Worm (Caenorhabditis elegans) whole organism, young adult: ENCODE results near the gene T05H4.15.

ENCODE experiments used
- B0261.1 ChIP-seq: sonication (generic microtip); optimal IDR thresholded peaks from 2 replicates; lab custom pipeline; 2016; ENCODE audit warnings: mild to moderate bottlenecking, missing genetic modification characterization, moderate library complexity, missing compliant biosample characterization
- B0336.3 ChIP-seq: fragments of 200-800 bp; sonication (Bioruptor generic); IDR thresholded peaks from 2 replicates; pipeline ENCODE4 v1.3.6; 2022; ENCODE audit warnings: missing genetic modification characterization, missing compliant biosample characterization
- C06A6.2 ChIP-seq: fragments of 200-800 bp; sonication (Bioruptor generic); conservative IDR thresholded peaks from 2 replicates; pipeline ENCODE4 v1.3.6; 2022; ENCODE audit warnings: missing genetic modification characterization, missing compliant biosample characterization
- F22D6.2 ChIP-seq: sonication (generic microtip); optimal IDR thresholded peaks from 2 replicates; lab custom pipeline; 2016; ENCODE audit warnings: mild to moderate bottlenecking, missing genetic modification characterization, missing compliant biosample characterization
- F23B12.7 ChIP-seq: sonication (generic microtip); optimal IDR thresholded peaks from 2 replicates; lab custom pipeline; 2017; ENCODE audit warnings: missing genetic modification characterization, mild to moderate bottlenecking, missing compliant biosample characterization, antibody characterized with exemption, moderate library complexity; ENCODE audit not compliant: insufficient read depth
- F33H1.4 ChIP-seq: fragments of 200-800 bp; sonication (Bioruptor generic); IDR thresholded peaks from 2 replicates; pipeline ENCODE4 v1.3.6; 2022; ENCODE audit warnings: missing genetic modification reagents, missing genetic modification characterization, missing compliant biosample characterization
- F37B4.10 ChIP-seq: fragments of 200-800 bp; sonication (Bioruptor generic); IDR thresholded peaks from 2 replicates; pipeline ENCODE4 v1.3.6; 2022; ENCODE audit warnings: missing genetic modification characterization, missing compliant biosample characterization
- F49E8.2 ChIP-seq: sonication (generic microtip); optimal IDR thresholded peaks from 3 replicates; lab custom pipeline; 2017; ENCODE audit warnings: missing genetic modification characterization, mild to moderate bottlenecking, missing compliant biosample characterization, antibody characterized with exemption, moderate library complexity; ENCODE audit not compliant: insufficient read depth
- Y67H2A.10 ChIP-seq: fragments of 200-800 bp; sonication (Bioruptor generic); conservative IDR thresholded peaks from 2 replicates; pipeline ENCODE4 v1.3.6; 2022; ENCODE audit warnings: missing genetic modification reagents, missing genetic modification characterization, missing compliant biosample characterization
- athp-1 ChIP-seq: sonication (generic microtip); optimal IDR thresholded peaks from 2 replicates; lab custom pipeline; 2017; ENCODE audit warnings: mild to moderate bottlenecking, missing genetic modification characterization, missing compliant biosample characterization
- ceh-100 ChIP-seq: fragments of 200-800 bp; sonication (Bioruptor generic); IDR thresholded peaks from 2 replicates; pipeline ENCODE4 v1.3.6; 2022; ENCODE audit warnings: missing genetic modification reagents, missing genetic modification characterization, missing compliant biosample characterization
- ceh-27 ChIP-seq: fragments of 200-800 bp; sonication (Bioruptor generic); optimal IDR thresholded peaks from 2 replicates; lab custom pipeline; 2018; ENCODE audit warnings: mild to moderate bottlenecking, missing genetic modification characterization, moderate library complexity, missing compliant biosample characterization
- ceh-58 ChIP-seq: fragments of 200-800 bp; sonication (Bioruptor generic); IDR thresholded peaks from 2 replicates; pipeline ENCODE4 v1.3.6; 2022; ENCODE audit warnings: missing genetic modification characterization, missing compliant biosample characterization
- ceh-79 ChIP-seq: sonication (generic microtip); optimal IDR thresholded peaks from 2 replicates; lab custom pipeline; 2017; ENCODE audit warnings: mild to moderate bottlenecking, missing genetic modification characterization, missing compliant biosample characterization
- die-1 ChIP-seq: sonication (generic microtip); optimal IDR thresholded peaks from 2 replicates; lab custom pipeline; 2016; ENCODE audit warnings: missing genotype, mild to moderate bottlenecking, missing genetic modification characterization, missing compliant biosample characterization
- dox-1 ChIP-seq: fragments of 200-800 bp; sonication (Bioruptor generic); IDR thresholded peaks from 2 replicates; pipeline ENCODE4 v1.3.6; 2022; ENCODE audit warnings: missing genetic modification reagents, missing genetic modification characterization, missing compliant biosample characterization
- dpff-1 ChIP-seq: sonication (generic microtip); optimal IDR thresholded peaks from 2 replicates; lab custom pipeline; 2017; ENCODE audit warnings: mild to moderate bottlenecking, missing genetic modification characterization, missing compliant biosample characterization
- efl-1 ChIP-seq: fragments of 150-350 bp; optimal IDR thresholded peaks from 2 replicates; lab custom pipeline; 2014; ENCODE audit warnings: missing biosample characterization, missing genetic modification reagents, missing genetic modification characterization
- egl-44 ChIP-seq: fragments of 200-800 bp; sonication (Bioruptor generic); IDR thresholded peaks from 2 replicates; pipeline ENCODE4 v1.3.6; 2022; ENCODE audit warnings: missing genetic modification reagents, missing genetic modification characterization, missing compliant biosample characterization
- egrh-3 ChIP-seq: fragments of 200-800 bp; sonication (Bioruptor generic); IDR thresholded peaks from 2 replicates; pipeline ENCODE4 v1.3.6; 2022; ENCODE audit warnings: missing genetic modification reagents, missing genetic modification characterization, missing compliant biosample characterization
- ekl-4 ChIP-seq: fragments of 200-800 bp; sonication (Bioruptor generic); IDR thresholded peaks from 2 replicates; pipeline ENCODE4 v1.3.6; 2022; ENCODE audit warnings: missing genetic modification reagents, missing genetic modification characterization, missing compliant biosample characterization
- fkh-3 ChIP-seq: sonication (generic microtip); optimal IDR thresholded peaks from 2 replicates; lab custom pipeline; 2016; ENCODE audit warnings: mild to moderate bottlenecking, missing genetic modification characterization, missing compliant biosample characterization
- hlh-12 ChIP-seq: sonication (generic microtip); optimal IDR thresholded peaks from 2 replicates; lab custom pipeline; 2016; ENCODE audit warnings: missing genetic modification characterization, missing compliant biosample characterization
- hmg-1.2 ChIP-seq: fragments of 200-800 bp; sonication (Bioruptor generic); IDR thresholded peaks from 2 replicates; pipeline ENCODE4 v1.3.6; 2022; ENCODE audit warnings: missing genetic modification reagents, missing genetic modification characterization, missing compliant biosample characterization
- hmg-20 ChIP-seq: fragments of 200-800 bp; sonication (Bioruptor generic); IDR thresholded peaks from 2 replicates; pipeline ENCODE4 v1.3.6; 2022; ENCODE audit warnings: missing genetic modification reagents, missing genetic modification characterization, missing compliant biosample characterization
- let-526 ChIP-seq: fragments of 200-800 bp; sonication (Bioruptor generic); IDR thresholded peaks from 2 replicates; pipeline ENCODE4 v1.3.6; 2022; ENCODE audit warnings: missing genetic modification reagents, missing genetic modification characterization, missing compliant biosample characterization
- lin-35 ChIP-seq, 3 experiments: fragments of 150-350 bp in 2 of 3; sonication (generic microtip) in 1 of 3; optimal IDR thresholded peaks; 2 replicates each; lab custom pipeline; 2014 to 2018; ENCODE audit warnings: missing biosample characterization in 3 of 3, missing genetic modification characterization in 3 of 3, missing genetic modification reagents in 3 of 3
- lsy-27 ChIP-seq: sonication (generic microtip); optimal IDR thresholded peaks from 2 replicates; lab custom pipeline; 2017; ENCODE audit warnings: missing genetic modification characterization, mild to moderate bottlenecking, missing compliant biosample characterization, antibody characterized with exemption, missing genotype, borderline replicate concordance; ENCODE audit not compliant: insufficient read depth
- madf-3 ChIP-seq: fragments of 200-800 bp; sonication (Bioruptor generic); IDR thresholded peaks from 2 replicates; pipeline ENCODE4 v1.3.6; 2022; ENCODE audit warnings: missing genetic modification reagents, missing genetic modification characterization, missing compliant biosample characterization
- madf-6 ChIP-seq: fragments of 200-800 bp; sonication (Bioruptor generic); IDR thresholded peaks from 2 replicates; pipeline ENCODE4 v1.3.6; 2022; ENCODE audit warnings: missing genetic modification reagents, missing genetic modification characterization, missing compliant biosample characterization
- madf-8 ChIP-seq: fragments of 200-800 bp; sonication (Bioruptor generic); conservative IDR thresholded peaks from 2 replicates; pipeline ENCODE4 v1.3.6; 2022; ENCODE audit warnings: missing genetic modification reagents, missing genetic modification characterization, missing compliant biosample characterization
- nfya-1 ChIP-seq: sonication (generic microtip); optimal IDR thresholded peaks from 2 replicates; lab custom pipeline; 2017; ENCODE audit warnings: antibody characterized with exemption, missing compliant biosample characterization, missing genetic modification characterization, borderline replicate concordance; ENCODE audit not compliant: insufficient read depth
- nhr-27 ChIP-seq: fragments of 200-800 bp; sonication (Bioruptor generic); optimal IDR thresholded peaks from 2 replicates; lab custom pipeline; 2018; ENCODE audit warnings: mild to moderate bottlenecking, missing genetic modification characterization, moderate library complexity, missing compliant biosample characterization
- nhr-80 ChIP-seq: sonication (generic microtip); optimal IDR thresholded peaks from 2 replicates; lab custom pipeline; 2016; ENCODE audit warnings: missing genetic modification characterization, missing compliant biosample characterization
- pbrm-1 ChIP-seq: fragments of 200-800 bp; sonication (Bioruptor generic); IDR thresholded peaks from 2 replicates; pipeline ENCODE4 v1.3.6; 2022; ENCODE audit warnings: missing genetic modification reagents, missing genetic modification characterization, missing compliant biosample characterization
- rcor-1 ChIP-seq: fragments of 200-800 bp; sonication (Bioruptor generic); IDR thresholded peaks from 2 replicates; pipeline ENCODE4 v1.3.6; 2022; ENCODE audit warnings: missing genetic modification reagents, missing genetic modification characterization, missing compliant biosample characterization
- sdz-38 ChIP-seq: sonication (generic microtip); optimal IDR thresholded peaks from 2 replicates; lab custom pipeline; 2016; ENCODE audit warnings: missing genotype, missing genetic modification characterization, missing compliant biosample characterization
- snpc-3.4 ChIP-seq: sonication (generic microtip); optimal IDR thresholded peaks from 2 replicates; lab custom pipeline; 2017; ENCODE audit warnings: missing genetic modification characterization, mild to moderate bottlenecking, missing compliant biosample characterization, antibody characterized with exemption, moderate library complexity, missing genotype, missing genetic modification reagents
- tlf-1 ChIP-seq: fragments of 200-800 bp; sonication (Bioruptor generic); optimal IDR thresholded peaks from 2 replicates; lab custom pipeline; 2018; ENCODE audit warnings: mild to moderate bottlenecking, missing genetic modification characterization, missing compliant biosample characterization
- xnd-1 ChIP-seq: sonication (generic microtip); optimal IDR thresholded peaks from 2 replicates; lab custom pipeline; 2016; ENCODE audit warnings: missing genotype, missing genetic modification reagents, missing genetic modification characterization, missing compliant biosample characterization
- ztf-22 ChIP-seq: fragments of 200-800 bp; sonication (Bioruptor generic); optimal IDR thresholded peaks from 2 replicates; lab custom pipeline; 2018; ENCODE audit warnings: mild to moderate bottlenecking, missing genetic modification characterization, moderate library complexity, missing compliant biosample characterization
- ztf-26 ChIP-seq: sonication (generic microtip); optimal IDR thresholded peaks from 2 replicates; lab custom pipeline; 2017; ENCODE audit warnings: missing genetic modification characterization, missing compliant biosample characterization
- ztf-3 ChIP-seq: fragments of 200-800 bp; sonication (Bioruptor generic); optimal IDR thresholded peaks from 2 replicates; lab custom pipeline; 2018; ENCODE audit warnings: mild to moderate bottlenecking, missing genetic modification characterization, missing compliant biosample characterization

Gene T05H4.15

ce11 chrV:6456903-6457302 lies 15.4 kb upstream of the T05H4.15 start:
- TF ChIP-seq sdz-38 (tag; lab: Kevin White, UChicago): no peak
- no peak for TF ChIP-seq ceh-100 (GFP tag; lab: Robert Waterston, UW)
- no peak for TF ChIP-seq nfya-1 (tag; lab: Kevin White, UChicago)
- TF ChIP-seq ceh-27 (GFP tag; lab: Kevin White, UChicago): no peak
- no peak for TF ChIP-seq ztf-3 (GFP tag; lab: Kevin White, UChicago)
- no peak for TF ChIP-seq efl-1
- TF ChIP-seq, all 124 proteins: peak for 0

- TF ChIP-seq madf-8 (GFP tag; lab: Robert Waterston, UW): no peak
- no peak for TF ChIP-seq athp-1 (tag; lab: Kevin White, UChicago)
- peak; percentile 35; the same call in 1 of the 2 replicates for TF ChIP-seq B0336.3 (GFP tag; lab: Robert Waterston, UW)
- TF ChIP-seq F33H1.4 (GFP tag; lab: Robert Waterston, UW): no peak
- TF ChIP-seq F37B4.10 (GFP tag; lab: Robert Waterston, UW): no peak
- no peak for TF ChIP-seq egrh-3 (GFP tag; lab: Robert Waterston, UW)
- TF ChIP-seq C06A6.2 (GFP tag; lab: Robert Waterston, UW): no peak
- no peak for TF ChIP-seq F23B12.7 (tag; lab: Kevin White, UChicago)
- no peak for TF ChIP-seq xnd-1 (tag; lab: Kevin White, UChicago)
- TF ChIP-seq madf-6 (GFP tag; lab: Robert Waterston, UW): peak; percentile 53
- TF ChIP-seq hlh-12 (tag; lab: Kevin White, UChicago): no peak
- TF ChIP-seq Y67H2A.10: no peak
- TF ChIP-seq ceh-58: no peak
- no peak for TF ChIP-seq hmg-1.2 (GFP tag; lab: Robert Waterston, UW)
- TF ChIP-seq let-526: no peak
- 0 out of 2 replicates have a peak, but pooled peaks have one; percentile 11 for TF ChIP-seq ekl-4 (GFP tag; lab: Robert Waterston, UW)
- no peak for TF ChIP-seq fkh-3 (tag; lab: Kevin White, UChicago)
- TF ChIP-seq die-1 (tag; lab: Kevin White, UChicago): no peak
- peak; percentile 25 for TF ChIP-seq ceh-79 (tag; lab: Kevin White, UChicago)
- TF ChIP-seq dpff-1 (tag; lab: Kevin White, UChicago): no peak
- TF ChIP-seq ceh-27 (GFP tag; lab: Kevin White, UChicago): no peak
- no peak for TF ChIP-seq pbrm-1
- no peak for TF ChIP-seq nhr-27 (tag; lab: Kevin White, UChicago)
- TF ChIP-seq egl-44 (GFP tag; lab: Robert Waterston, UW): no peak
- TF ChIP-seq rcor-1 (GFP tag; lab: Robert Waterston, UW): 0 out of 2 replicates have a peak, but pooled peaks have one; percentile 7
- TF ChIP-seq B0261.1 (tag; lab: Kevin White, UChicago): no peak
Measured at ce11 chrV:6453122-6453521, 11.6 kb upstream of the T05H4.15 start, which contains the start of gene acl-9. acl-9 (plus strand) TSS chrV:6453226.

ce11 chrV:6450129-6451011 lies 8.9 kb upstream of the T05H4.15 start, which contains the start of gene acl-8:
acl-8 (plus strand) TSS chrV:6450870.
- TF ChIP-seq madf-3 (GFP tag; lab: Robert Waterston, UW): no peak
- no peak for TF ChIP-seq lin-35 (GFP tag; optimal IDR thresholded peaks at IDR 0.05; lab: Kevin White, UChicago)
- no peak for TF ChIP-seq F23B12.7 (tag; lab: Kevin White, UChicago)
- no peak for TF ChIP-seq snpc-3.4 (tag; lab: Kevin White, UChicago)
- TF ChIP-seq ceh-79 (tag; lab: Kevin White, UChicago): no peak
- TF ChIP-seq F33H1.4 (GFP tag; lab: Robert Waterston, UW): peak; percentile 62
- no peak for TF ChIP-seq lsy-27
- TF ChIP-seq ztf-26: no peak
- TF ChIP-seq dox-1 (GFP tag; lab: Robert Waterston, UW): 0 out of 2 replicates have a peak, but pooled peaks have one; percentile 30
- TF ChIP-seq nhr-27 (tag; lab: Kevin White, UChicago): no peak
- no peak for TF ChIP-seq egrh-3 (GFP tag; lab: Robert Waterston, UW)
- no peak for TF ChIP-seq hmg-20 (GFP tag; lab: Robert Waterston, UW)
- TF ChIP-seq ztf-22: no peak
- TF ChIP-seq F49E8.2 (tag; lab: Kevin White, UChicago): no peak
- no peak for TF ChIP-seq F22D6.2 (tag; lab: Kevin White, UChicago)
- no peak for TF ChIP-seq tlf-1 (GFP tag; lab: Kevin White, UChicago)
- peak; percentile 82 for TF ChIP-seq nhr-80 (tag; lab: Kevin White, UChicago)
- peak; percentile 39; the same call in 1 of the 2 replicates for TF ChIP-seq madf-6 (GFP tag; lab: Robert Waterston, UW)
